Fruit fly (Drosophila melanogaster) whole organism, prepupa: ENCODE results near the gene Syx5.

ENCODE experiments used
- CG10631 ChIP-seq: fragments of 200-800 bp; sonication (Bioruptor generic); optimal IDR thresholded peaks from 2 replicates; lab custom pipeline; 2016; ENCODE audit warnings: missing biosample characterization, missing genetic modification characterization
- CG11294 ChIP-seq: fragments of 200-800 bp; sonication (Bioruptor generic); IDR thresholded peaks from 2 replicates; pipeline ENCODE4 v1.3.6; 2022; ENCODE audit warnings: missing biosample characterization, missing genetic modification characterization
- CG11762 ChIP-seq: fragments of 200-800 bp; sonication (Bioruptor generic); optimal IDR thresholded peaks from 3 replicates; lab custom pipeline; 2016; ENCODE audit warnings: missing biosample characterization, missing genetic modification characterization; ENCODE audit not compliant: insufficient read depth
- CG11902 ChIP-seq: fragments of 200-800 bp; sonication (Bioruptor generic); optimal IDR thresholded peaks from 3 replicates; lab custom pipeline; 2016; ENCODE audit warnings: missing biosample characterization, missing genetic modification characterization
- CG15336 ChIP-seq: fragments of 200-800 bp; sonication (Bioruptor generic); IDR thresholded peaks from 2 replicates; pipeline ENCODE4 v1.3.6; 2022; ENCODE audit warnings: missing biosample characterization, missing genetic modification characterization
- CG3032 ChIP-seq: fragments of 200-800 bp; optimal IDR thresholded peaks from 2 replicates; lab custom pipeline; 2019; ENCODE audit warnings: missing biosample characterization, mild to moderate bottlenecking, missing genetic modification characterization, moderate library complexity
- CG32006 ChIP-seq: fragments of 200-800 bp; sonication (Bioruptor generic); optimal IDR thresholded peaks from 3 replicates; lab custom pipeline; 2017; ENCODE audit warnings: missing biosample characterization, mild to moderate bottlenecking, missing genetic modification characterization
- CG34406 ChIP-seq: fragments of 200-800 bp; sonication (Bioruptor generic); optimal IDR thresholded peaks from 3 replicates; lab custom pipeline; 2016; ENCODE audit warnings: missing biosample characterization, missing genetic modification characterization
- CG3919 ChIP-seq: fragments of 200-800 bp; sonication (Bioruptor generic); optimal IDR thresholded peaks from 3 replicates; lab custom pipeline; 2016; ENCODE audit warnings: missing biosample characterization, missing genetic modification characterization
- CG4318 ChIP-seq: fragments of 200-800 bp; sonication (Bioruptor generic); optimal IDR thresholded peaks from 3 replicates; lab custom pipeline; 2017; ENCODE audit warnings: missing biosample characterization, mild to moderate bottlenecking, missing genetic modification characterization
- CG6163 ChIP-seq: fragments of 200-800 bp; sonication (Bioruptor generic); IDR thresholded peaks from 3 replicates; pipeline ENCODE4 v1.3.6; 2022; ENCODE audit warnings: missing biosample characterization, missing genetic modification characterization
- CG6276 ChIP-seq: fragments of 200-800 bp; sonication (Bioruptor generic); optimal IDR thresholded peaks from 2 replicates; lab custom pipeline; 2017; ENCODE audit warnings: missing biosample characterization, mild to moderate bottlenecking, missing genetic modification characterization
- CG6792 ChIP-seq: fragments of 200-800 bp; sonication (Bioruptor generic); optimal IDR thresholded peaks from 3 replicates; lab custom pipeline; 2016; ENCODE audit warnings: missing biosample characterization, missing genetic modification characterization
- CG8119 ChIP-seq: fragments of 200-800 bp; sonication (Bioruptor generic); IDR thresholded peaks from 3 replicates; pipeline ENCODE4 v1.3.6; 2022; ENCODE audit warnings: missing biosample characterization, missing genetic modification characterization
- Eip75B ChIP-seq: fragments of 200-800 bp; sonication (Bioruptor generic); optimal IDR thresholded peaks from 3 replicates; lab custom pipeline; 2016; ENCODE audit warnings: missing biosample characterization, missing genetic modification characterization
- Eip78C ChIP-seq: fragments of 200-800 bp; sonication (Bioruptor generic); peaks from one replicate; lab custom pipeline; 2016; ENCODE audit warnings: missing biosample characterization, missing genetic modification characterization
- Ets21C ChIP-seq: fragments of 200-800 bp; sonication (Bioruptor generic); optimal IDR thresholded peaks from 3 replicates; lab custom pipeline; 2016; ENCODE audit warnings: missing biosample characterization, missing genetic modification characterization
- Gug ChIP-seq: fragments of 200-800 bp; sonication (Bioruptor generic); IDR thresholded peaks from 2 replicates; pipeline ENCODE4 v1.3.6; 2022; ENCODE audit warnings: missing biosample characterization, missing genetic modification characterization
- Hr38 ChIP-seq: sonication (Bioruptor generic); optimal IDR thresholded peaks from 2 replicates; lab custom pipeline; 2016; ENCODE audit warnings: missing biosample characterization, missing genetic modification characterization
- Hr39 ChIP-seq: fragments of 200-800 bp; sonication (Bioruptor generic); optimal IDR thresholded peaks from 2 replicates; lab custom pipeline; 2016; ENCODE audit warnings: missing biosample characterization, missing genetic modification characterization
- Lpt ChIP-seq: fragments of 200-800 bp; sonication (Bioruptor generic); optimal IDR thresholded peaks from 3 replicates; lab custom pipeline; 2016; ENCODE audit warnings: missing biosample characterization, missing genetic modification characterization
- OdsH ChIP-seq: fragments of 200-800 bp; sonication (Bioruptor generic); optimal IDR thresholded peaks from 3 replicates; lab custom pipeline; 2016; ENCODE audit warnings: missing biosample characterization, missing genetic modification characterization
- Sox14 ChIP-seq: fragments of 200-800 bp; sonication (Bioruptor generic); optimal IDR thresholded peaks from 3 replicates; lab custom pipeline; 2016; ENCODE audit warnings: missing biosample characterization, missing genetic modification characterization
- cyc ChIP-seq: fragments of 200-800 bp; sonication (Bioruptor generic); optimal IDR thresholded peaks from 3 replicates; lab custom pipeline; 2016; ENCODE audit warnings: missing biosample characterization, missing genetic modification characterization
- dac ChIP-seq: fragments of 200-800 bp; sonication (Bioruptor generic); optimal IDR thresholded peaks from 2 replicates; lab custom pipeline; 2017; ENCODE audit warnings: missing biosample characterization, mild to moderate bottlenecking, missing genetic modification characterization
- dsx ChIP-seq: fragments of 200-800 bp; optimal IDR thresholded peaks from 3 replicates; lab custom pipeline; 2019; ENCODE audit warnings: missing biosample characterization, mild to moderate bottlenecking, missing genetic modification characterization, moderate library complexity; ENCODE audit not compliant: poor library complexity, severe bottlenecking
- eg ChIP-seq: fragments of 200-800 bp; sonication (Bioruptor generic); IDR thresholded peaks from 3 replicates; pipeline ENCODE4 v1.3.6; 2022; ENCODE audit warnings: missing biosample characterization, missing genetic modification characterization
- esn ChIP-seq: fragments of 200-800 bp; sonication (Bioruptor generic); optimal IDR thresholded peaks from 2 replicates; lab custom pipeline; 2016; ENCODE audit warnings: missing biosample characterization, mild to moderate bottlenecking, missing genetic modification characterization, moderate library complexity
- fd85E ChIP-seq: fragments of 200-800 bp; sonication (Bioruptor generic); optimal IDR thresholded peaks from 3 replicates; lab custom pipeline; 2016; ENCODE audit warnings: missing biosample characterization, missing genetic modification characterization
- fkh ChIP-seq: fragments of 200-800 bp; sonication (Bioruptor generic); optimal IDR thresholded peaks from 3 replicates; lab custom pipeline; 2017; ENCODE audit warnings: missing biosample characterization, mild to moderate bottlenecking, missing genetic modification characterization, moderate library complexity
- net ChIP-seq: fragments of 200-800 bp; sonication (Bioruptor generic); optimal IDR thresholded peaks from 3 replicates; lab custom pipeline; 2016; ENCODE audit warnings: missing biosample characterization, missing genetic modification characterization
- salr ChIP-seq, 2 experiments: fragments of 200-800 bp; sonication (Bioruptor generic); optimal IDR thresholded peaks; 3 replicates each; lab custom pipeline; 2016 to 2018; ENCODE audit warnings: missing biosample characterization in 2 of 2, missing genetic modification characterization in 2 of 2, mild to moderate bottlenecking in 1 of 2
- svp ChIP-seq: fragments of 200-800 bp; sonication (Bioruptor generic); peaks from one replicate; lab custom pipeline; 2016; ENCODE audit warnings: missing biosample characterization, missing genetic modification characterization
- vri ChIP-seq: fragments of 200-800 bp; sonication (Bioruptor generic); optimal IDR thresholded peaks from 3 replicates; lab custom pipeline; 2016; ENCODE audit warnings: missing biosample characterization, mild to moderate bottlenecking, missing genetic modification characterization

The Syx5 gene

dm6 chr2L:16271486-16271806 is 35.7 kb upstream of the Syx5 start (continued):
- TF ChIP-seq CG11294 (GFP tag; lab: Robert Waterston, UW) (no peak), dsx (GFP tag; lab: Kevin White, UChicago) (peak; percentile 31), Eip75B (GFP tag; lab: Kevin White, UChicago) (no peak), net (peak; percentile 33), CG3032 (tag; lab: Kevin White, UChicago) (no peak), CG11762 (GFP tag; lab: Kevin White, UChicago) (no peak)

dm6 chr2L:16272730-16273129 is 34.4 kb upstream of the Syx5 start:
- no peak for TF ChIP-seq CG34406 (GFP tag; lab: Kevin White, UChicago)
- TF ChIP-seq svp (GFP tag; lab: Kevin White, UChicago) = peak; percentile 63
- peak; percentile 86 for TF ChIP-seq fkh
- peak; percentile 50 for TF ChIP-seq Eip78C
- TF ChIP-seq vri = peak; percentile 50
- TF ChIP-seq Hr38 (GFP tag; lab: Kevin White, UChicago) = no peak
- peak; percentile 0 for TF ChIP-seq dsx (GFP tag; lab: Kevin White, UChicago)
- TF ChIP-seq, all 60 proteins: peak for 5

DNA sequence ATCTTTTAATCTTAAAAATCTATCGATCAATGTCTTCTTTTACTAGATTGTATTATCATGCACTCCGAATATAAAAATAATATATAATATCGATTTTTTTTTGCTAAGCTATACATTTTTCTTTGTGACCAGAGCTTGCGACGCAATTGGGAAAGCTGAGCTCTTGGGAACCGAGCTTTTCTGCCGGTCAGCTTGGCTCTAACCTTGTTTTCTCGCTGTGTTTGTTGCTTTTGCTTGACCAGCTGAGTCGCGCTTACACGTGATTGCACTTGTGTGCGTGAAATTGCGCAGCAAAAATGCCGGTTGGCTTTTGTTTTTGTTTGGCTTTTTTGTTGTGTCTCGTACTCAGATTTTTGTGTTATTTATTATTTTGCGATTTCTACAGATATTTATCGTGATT is 33.7 kb upstream of the Syx5 start:
- TF ChIP-seq salr (GFP tag; optimal IDR thresholded peaks at IDR 0.05; lab: Kevin White, UChicago) (no peak), Sox14 (peak; percentile 5), Eip78C (peak; percentile 42), svp (GFP tag; lab: Kevin White, UChicago) (peak; percentile 58), CG6163 (GFP tag; lab: Robert Waterston, UW) (peak; percentile 9; the same call in 1 of the 3 replicates)

- TF ChIP-seq cyc (GFP tag; lab: Kevin White, UChicago) (no peak), CG3919 (peak; percentile 4), fkh (no peak), CG6163 (GFP tag; lab: Robert Waterston, UW) (peak; percentile 40; the same call in 1 of the 3 replicates), esn (peak; percentile 15), dsx (GFP tag; lab: Kevin White, UChicago) (peak; percentile 40), CG6792 (GFP tag; lab: Kevin White, UChicago) (no peak), eg (GFP tag; lab: Robert Waterston, UW) (0 out of 3 replicates have a peak, but pooled peaks have one; percentile 48), dac (GFP tag; lab: Kevin White, UChicago) (peak; percentile 4), salr (GFP tag; optimal IDR thresholded peaks at IDR 0.05; lab: Kevin White, UChicago) (no peak), CG6276 (GFP tag; lab: Kevin White, UChicago) (peak; percentile 4), svp (GFP tag; lab: Kevin White, UChicago) (peak; percentile 83), Hr39 (GFP tag; lab: Kevin White, UChicago) (no peak), CG4318 (GFP tag; lab: Kevin White, UChicago) (no peak), CG8119 (peak; percentile 41; the same call in 1 of the 3 replicates), Lpt (GFP tag; lab: Kevin White, UChicago) (peak; percentile 12), Gug (GFP tag; lab: Robert Waterston, UW) (no peak), CG32006 (GFP tag; lab: Kevin White, UChicago) (peak; percentile 27)
Observed at dm6 chr2L:16274100-16274499, 33.0 kb upstream of the Syx5 start.

dm6 chr2L:16275177-16275808 is 31.9 kb upstream of the Syx5 start:
- no peak for TF ChIP-seq CG15336 (GFP tag; lab: Robert Waterston, UW)
- no peak for TF ChIP-seq Hr38 (GFP tag; lab: Kevin White, UChicago)
- no peak for TF ChIP-seq CG11902 (GFP tag; lab: Kevin White, UChicago)
- TF ChIP-seq CG8119 = no peak
- no peak for TF ChIP-seq CG10631
- TF ChIP-seq Ets21C (GFP tag; lab: Kevin White, UChicago) = no peak
- TF ChIP-seq OdsH (GFP tag; lab: Kevin White, UChicago) = no peak
- TF ChIP-seq fd85E (GFP tag; lab: Kevin White, UChicago) = no peak
- no peak for TF ChIP-seq CG34406 (GFP tag; lab: Kevin White, UChicago)
- no peak for TF ChIP-seq CG6276 (GFP tag; lab: Kevin White, UChicago)
- no peak for TF ChIP-seq CG4318 (GFP tag; lab: Kevin White, UChicago)
